Fruit fly (Drosophila melanogaster): ENCODE measurements around the gene CG8997.

Gene CG8997

DNA sequence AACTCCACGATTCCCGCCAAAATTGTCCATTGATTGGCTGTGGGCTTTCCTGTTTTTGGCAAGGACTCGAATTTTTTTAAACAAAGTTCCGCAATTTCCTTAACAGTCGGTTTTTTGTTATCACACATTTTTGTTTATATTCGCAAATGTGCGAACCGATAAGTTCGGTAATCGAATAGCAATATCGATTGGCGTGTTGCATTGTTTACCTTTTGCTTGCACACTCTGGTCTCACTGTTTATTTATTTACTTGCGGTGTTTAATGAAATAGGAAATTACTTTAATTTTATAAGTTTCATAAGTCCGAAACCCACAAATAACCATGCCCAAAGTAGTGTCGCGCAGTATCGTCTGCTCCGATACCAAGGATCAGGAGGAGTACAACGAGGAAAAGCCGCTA lies 33.8 kb downstream of the CG8997 start, which contains the start of the genes Adat1 and CG16865 (continued):
- TF ChIP-seq MESR4 (GFP tag; optimal IDR thresholded peaks at IDR 0.05) (peak; percentile 46), Mad (GFP tag; optimal IDR thresholded peaks at IDR 0.05) (no peak), CG15514 (GFP tag; optimal IDR thresholded peaks at IDR 0.05) (peak; percentile 58), z (GFP tag; IDR thresholded peaks at IDR 0.05) (no peak), run (tag; optimal IDR thresholded peaks at IDR 0.05) (no peak), pum (GFP tag; optimal IDR thresholded peaks at IDR 0.05) (no peak), Vsx1 (GFP tag; optimal IDR thresholded peaks at IDR 0.05) (no peak), Ets65A (GFP tag) (no peak), mld (GFP tag; IDR thresholded peaks at IDR 0.05; ENCODE audit: partially characterized antibody) (no peak), CG10543 (GFP tag; optimal IDR thresholded peaks at IDR 0.05) (no peak), CG8388 (GFP tag; optimal IDR thresholded peaks at IDR 0.05) (no peak), ATbp (GFP tag; optimal IDR thresholded peaks at IDR 0.05) (no peak), Antp (GFP tag; optimal IDR thresholded peaks at IDR 0.05) (no peak), Bgb (GFP tag; IDR thresholded peaks at IDR 0.05; ENCODE audit: partially characterized antibody) (peak; percentile 58), CG12769 (tag; optimal IDR thresholded peaks at IDR 0.05) (no peak), Chrac-16 (GFP tag; optimal IDR thresholded peaks at IDR 0.05) (no peak), CG10209 (GFP tag; optimal IDR thresholded peaks at IDR 0.05) (no peak), Sin3A (optimal IDR thresholded peaks at IDR 0.05) (peak; percentile 35), psq (GFP tag; optimal IDR thresholded peaks at IDR 0.05) (no peak), CG12071 (GFP tag; optimal IDR thresholded peaks at IDR 0.05) (no peak), pb (GFP tag; optimal IDR thresholded peaks at IDR 0.05) (no peak), chinmo (GFP tag; IDR thresholded peaks at IDR 0.05; ENCODE audit: partially characterized antibody) (0 out of 4 replicates have a peak, but pooled peaks have one; percentile 66), Hey (tag; optimal IDR thresholded peaks at IDR 0.05) (no peak), Tbp (GFP tag; optimal IDR thresholded peaks at IDR 0.05) (no peak), NC2β (GFP tag; optimal IDR thresholded peaks at IDR 0.05) (no peak), Med (GFP tag) (peak; percentile 67), inv (GFP tag; IDR thresholded peaks at IDR 0.05; ENCODE audit: partially characterized antibody) (peak; percentile 12; the same call in 1 of the 2 replicates), CG12391 (tag; optimal IDR thresholded peaks at IDR 0.05) (no peak), onecut (GFP tag; IDR thresholded peaks at IDR 0.05) (peak; percentile 87), mirr (GFP tag; optimal IDR thresholded peaks at IDR 0.05) (no peak), kah (GFP tag; optimal IDR thresholded peaks at IDR 0.05) (no peak), CG11560 (tag; IDR thresholded peaks at IDR 0.05) (peak; percentile 98), CG6791 (GFP tag; IDR thresholded peaks at IDR 0.05; ENCODE audit: partially characterized antibody) (peak; percentile 48; the same call in 2 of the 3 replicates), Nf-YC (tag; optimal IDR thresholded peaks at IDR 0.05) (no peak), CG18476 (GFP tag; optimal IDR thresholded peaks at IDR 0.05) (no peak), al (GFP tag; IDR thresholded peaks at IDR 0.05) (no peak), CG13894 (tag; optimal IDR thresholded peaks at IDR 0.05) (no peak), eyg (GFP tag; optimal IDR thresholded peaks at IDR 0.05) (no peak), CG7963 (GFP tag; IDR thresholded peaks at IDR 0.05; ENCODE audit: partially characterized antibody) (peak; percentile 56; the same call in 1 of the 3 replicates), pnt (GFP tag; optimal IDR thresholded peaks at IDR 0.05) (no peak), twi (tag; optimal IDR thresholded peaks at IDR 0.05) (no peak), cas (GFP tag; IDR thresholded peaks at IDR 0.05) (no peak), cad (GFP tag; optimal IDR thresholded peaks at IDR 0.05) (no peak), Blimp-1 (GFP tag; optimal IDR thresholded peaks at IDR 0.05) (no peak), YL-1 (GFP tag; optimal IDR thresholded peaks at IDR 0.05) (peak; percentile 55), Atf6 (GFP tag; IDR thresholded peaks at IDR 0.05) (no peak), CG6689 (GFP tag; IDR thresholded peaks at IDR 0.05) (no peak), CG33557 (GFP tag; optimal IDR thresholded peaks at IDR 0.05) (no peak), CG10959 (GFP tag; IDR thresholded peaks at IDR 0.05) (no peak), CG13287 (GFP tag; IDR thresholded peaks at IDR 0.05; ENCODE audit: partially characterized antibody) (peak; percentile 72), CG30431 (GFP tag; optimal IDR thresholded peaks at IDR 0.05) (no peak)
